Fruit fly (Drosophila melanogaster): Measurements from ENCODE around the gene CG16853.
A peak's percentile ranks its signal among the peaks of the same experiment; 100 is the strongest.

CG16853 gene

dm6 chr2L:13554547-13555159 lies 12.6 kb downstream of the CG16853 start (continued):
- TF ChIP-seq CG7368 (GFP tag; optimal IDR thresholded peaks at IDR 0.05) (no peak), CG4318 (GFP tag; optimal IDR thresholded peaks at IDR 0.05) (no peak), CG3919 (GFP tag; optimal IDR thresholded peaks at IDR 0.05) (no peak), Sox102F (GFP tag; optimal IDR thresholded peaks at IDR 0.05) (peak; percentile 3), CG8632 (GFP tag; optimal IDR thresholded peaks at IDR 0.05) (no peak), Hr38 (GFP tag; optimal IDR thresholded peaks at IDR 0.05) (no peak), Gug (GFP tag; IDR thresholded peaks at IDR 0.05) (no peak), Met (GFP tag; optimal IDR thresholded peaks at IDR 0.05) (no peak), CG9139 (GFP tag; optimal IDR thresholded peaks at IDR 0.05) (no peak), CG3032 (tag; optimal IDR thresholded peaks at IDR 0.05) (no peak), esn (GFP tag; optimal IDR thresholded peaks at IDR 0.05) (no peak), CG6276 (GFP tag; optimal IDR thresholded peaks at IDR 0.05) (no peak), pdm3 (GFP tag; optimal IDR thresholded peaks at IDR 0.05) (no peak), ss (GFP tag; optimal IDR thresholded peaks at IDR 0.05) (peak in 1 of 2 experiments; percentile 35)

dm6 chr2L:13555397-13555796 lies 13.3 kb downstream of the CG16853 start:
- TF ChIP-seq Lpt (GFP tag; optimal IDR thresholded peaks at IDR 0.05) (no peak), CG15336 (GFP tag; IDR thresholded peaks at IDR 0.05) (no peak), CG6792 (GFP tag; optimal IDR thresholded peaks at IDR 0.05) (no peak), svp (GFP tag) (no peak), spab (GFP tag; optimal IDR thresholded peaks at IDR 0.05) (no peak), dac (GFP tag; optimal IDR thresholded peaks at IDR 0.05) (no peak), CG7368 (GFP tag; optimal IDR thresholded peaks at IDR 0.05) (no peak), pdm3 (GFP tag; optimal IDR thresholded peaks at IDR 0.05) (no peak), Sox102F (GFP tag; optimal IDR thresholded peaks at IDR 0.05) (no peak), CG6808 (GFP tag; optimal IDR thresholded peaks at IDR 0.05) (no peak), topi (GFP tag; optimal IDR thresholded peaks at IDR 0.05) (no peak), CG10669 (GFP tag; optimal IDR thresholded peaks at IDR 0.05) (no peak), CG1621 (tag; optimal IDR thresholded peaks at IDR 0.05) (no peak), cyc (GFP tag; optimal IDR thresholded peaks at IDR 0.05) (no peak), fkh (GFP tag; optimal IDR thresholded peaks at IDR 0.05) (no peak), Sox15 (GFP tag; optimal IDR thresholded peaks at IDR 0.05) (no peak), salr (GFP tag; optimal IDR thresholded peaks at IDR 0.05) (no peak), CG6276 (GFP tag; optimal IDR thresholded peaks at IDR 0.05) (no peak)

dm6 chr2L:13568938-13569337 lies 26.9 kb downstream of the CG16853 start:
- no peak for TF ChIP-seq CG3032 (tag; optimal IDR thresholded peaks at IDR 0.05)
- no peak for TF ChIP-seq fkh (GFP tag; optimal IDR thresholded peaks at IDR 0.05)
- no peak for TF ChIP-seq Blimp-1 (GFP tag; optimal IDR thresholded peaks at IDR 0.05)
- TF ChIP-seq CG6792 (GFP tag; optimal IDR thresholded peaks at IDR 0.05): no peak
- TF ChIP-seq CG9139 (GFP tag; optimal IDR thresholded peaks at IDR 0.05): no peak
- no peak for TF ChIP-seq CG11294 (GFP tag; IDR thresholded peaks at IDR 0.05)
- TF ChIP-seq OdsH (GFP tag; optimal IDR thresholded peaks at IDR 0.05): no peak
- no peak for TF ChIP-seq CG15336 (GFP tag; IDR thresholded peaks at IDR 0.05)
- TF ChIP-seq Lpt (GFP tag; optimal IDR thresholded peaks at IDR 0.05): no peak
- TF ChIP-seq ss (GFP tag; optimal IDR thresholded peaks at IDR 0.05): no peak

dm6 chr2L:13570016-13570415 lies 27.9 kb downstream of the CG16853 start:
- TF ChIP-seq CG32006 (GFP tag; optimal IDR thresholded peaks at IDR 0.05): no peak
- no peak for TF ChIP-seq CG9139 (GFP tag; optimal IDR thresholded peaks at IDR 0.05)
- no peak for TF ChIP-seq achi (GFP tag; optimal IDR thresholded peaks at IDR 0.05)
- TF ChIP-seq Hr38 (GFP tag; optimal IDR thresholded peaks at IDR 0.05): no peak
- TF ChIP-seq CG6808 (GFP tag; optimal IDR thresholded peaks at IDR 0.05): no peak
- TF ChIP-seq CG10631 (GFP tag; optimal IDR thresholded peaks at IDR 0.05): no peak
- no peak for TF ChIP-seq fd59A (GFP tag; optimal IDR thresholded peaks at IDR 0.05)
- TF ChIP-seq pdm3 (GFP tag; optimal IDR thresholded peaks at IDR 0.05): no peak
- TF ChIP-seq svp (GFP tag): peak; percentile 77
- TF ChIP-seq Gug (GFP tag; IDR thresholded peaks at IDR 0.05): no peak
- TF ChIP-seq OdsH (GFP tag; optimal IDR thresholded peaks at IDR 0.05): peak; percentile 2
- no peak for TF ChIP-seq eg (GFP tag; IDR thresholded peaks at IDR 0.05)
- TF ChIP-seq Eip78C (GFP tag): peak; percentile 74
- no peak for TF ChIP-seq CG3919 (GFP tag; optimal IDR thresholded peaks at IDR 0.05)
- TF ChIP-seq CG15336 (GFP tag; IDR thresholded peaks at IDR 0.05): no peak
- no peak for TF ChIP-seq Hr39 (GFP tag; optimal IDR thresholded peaks at IDR 0.05)
- TF ChIP-seq Sox102F (GFP tag; optimal IDR thresholded peaks at IDR 0.05): peak; percentile 12
- TF ChIP-seq fkh (GFP tag; optimal IDR thresholded peaks at IDR 0.05): no peak
